Worm (Caenorhabditis elegans) whole organism, young adult: Measurements from ENCODE around the gene C03G6.21.

Experiments
- C06A6.2 ChIP-seq: fragments of 200-800 bp; sonication (Bioruptor generic); conservative IDR thresholded peaks from 2 replicates; pipeline ENCODE4 v1.3.6; 2022; ENCODE audit warnings: missing genetic modification characterization, missing compliant biosample characterization
- Y67H2A.10 ChIP-seq: fragments of 200-800 bp; sonication (Bioruptor generic); conservative IDR thresholded peaks from 2 replicates; pipeline ENCODE4 v1.3.6; 2022; ENCODE audit warnings: missing genetic modification reagents, missing genetic modification characterization, missing compliant biosample characterization
- ZK185.1 ChIP-seq: sonication (generic microtip); optimal IDR thresholded peaks from 2 replicates; lab custom pipeline; 2016; ENCODE audit warnings: mild to moderate bottlenecking, missing genetic modification characterization, missing compliant biosample characterization; ENCODE audit not compliant: poor library complexity, severe bottlenecking
- dox-1 ChIP-seq: fragments of 200-800 bp; sonication (Bioruptor generic); IDR thresholded peaks from 2 replicates; pipeline ENCODE4 v1.3.6; 2022; ENCODE audit warnings: missing genetic modification reagents, missing genetic modification characterization, missing compliant biosample characterization
- dpl-1 ChIP-seq: fragments of 150-350 bp; optimal IDR thresholded peaks from 2 replicates; lab custom pipeline; 2014; ENCODE audit warnings: missing biosample characterization, missing genetic modification reagents, missing genetic modification characterization
- efl-1 ChIP-seq: fragments of 150-350 bp; optimal IDR thresholded peaks from 2 replicates; lab custom pipeline; 2014; ENCODE audit warnings: missing biosample characterization, missing genetic modification reagents, missing genetic modification characterization
- let-607 ChIP-seq, 2 experiments: fragments of 200-800 bp in 1 of 2; sonication (Bioruptor generic) in 1 of 2; sonication (generic microtip) in 1 of 2; optimal IDR thresholded peaks; 2 replicates each; lab custom pipeline; 2016 to 2018; ENCODE audit warnings: mild to moderate bottlenecking in 2 of 2, missing compliant biosample characterization in 2 of 2, missing genetic modification characterization in 2 of 2, moderate library complexity in 2 of 2, missing genotype in 1 of 2
- xnd-1 ChIP-seq: sonication (generic microtip); optimal IDR thresholded peaks from 2 replicates; lab custom pipeline; 2016; ENCODE audit warnings: missing genotype, missing genetic modification reagents, missing genetic modification characterization, missing compliant biosample characterization
- ztf-25 ChIP-seq: fragments of 200-800 bp; sonication (Bioruptor generic); IDR thresholded peaks from 2 replicates; pipeline ENCODE4 v1.3.6; 2022; ENCODE audit warnings: missing genetic modification reagents, missing genetic modification characterization, missing compliant biosample characterization
- ztf-26 ChIP-seq: sonication (generic microtip); optimal IDR thresholded peaks from 2 replicates; lab custom pipeline; 2017; ENCODE audit warnings: missing genetic modification characterization, missing compliant biosample characterization

DNA sequence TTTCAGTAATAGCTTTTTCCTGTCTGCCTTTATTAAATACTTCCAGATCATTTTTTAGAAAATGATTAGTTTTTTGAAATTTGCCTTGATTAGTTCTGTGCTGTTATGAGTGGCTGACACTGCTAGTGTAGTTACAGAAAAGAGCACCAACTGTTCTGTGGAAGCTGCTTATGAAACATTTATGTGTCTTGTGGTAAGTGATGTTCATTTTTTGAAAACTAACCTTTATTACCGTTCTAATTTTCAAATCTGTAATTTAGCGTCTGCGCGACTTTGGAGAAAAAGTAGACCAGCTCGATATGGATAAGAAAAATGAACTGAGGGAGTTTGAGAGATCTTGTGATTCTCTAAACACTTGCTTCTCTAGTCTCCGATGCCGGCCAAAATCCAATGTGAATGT, 13.0 kb upstream of the C03G6.21 start, which contains the start of gene srj-14:
- TF ChIP-seq ztf-25 (GFP tag; lab: Robert Waterston, UW) (no peak), let-607 (tag; optimal IDR thresholded peaks at IDR 0.05; lab: Kevin White, UChicago) (no peak), ztf-26 (tag; lab: Kevin White, UChicago) (no peak), C06A6.2 (no peak), efl-1 (GFP tag; lab: Kevin White, UChicago) (no peak), Y67H2A.10 (GFP tag; lab: Robert Waterston, UW) (no peak), ZK185.1 (tag; lab: Kevin White, UChicago) (no peak), dpl-1 (no peak), dox-1 (GFP tag; lab: Robert Waterston, UW) (no peak), xnd-1 (no peak)
